Worm (Caenorhabditis elegans): ENCODE data around the gene folt-2.

folt-2 gene

DNA sequence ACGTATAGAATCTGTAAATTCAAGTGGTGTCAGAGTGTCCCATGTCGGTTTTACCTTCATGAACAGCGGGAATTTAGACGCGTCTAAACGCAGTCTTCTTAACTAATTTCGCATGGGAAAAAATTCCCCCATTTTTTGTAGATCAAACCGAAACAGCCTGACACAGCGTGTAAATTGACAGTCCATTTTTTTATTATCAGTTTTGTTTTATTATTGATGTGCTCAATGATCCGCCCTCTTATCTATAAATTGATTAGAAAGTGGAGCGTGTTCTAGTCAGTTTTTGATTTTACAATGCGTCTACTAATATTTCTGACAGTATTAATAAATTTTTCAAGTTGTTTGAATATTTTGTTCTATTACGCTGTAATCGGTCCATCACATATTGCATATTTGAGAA is 26.3 kb downstream of the folt-2 start, which contains the start of gene ugt-53:
TSS of gene ugt-53 (plus strand) at position 273 of the 400 bp plus-strand sequence.
- TF ChIP-seq mab-5 (tag; optimal IDR thresholded peaks at IDR 0.05) (no peak), fos-1 (tag; optimal IDR thresholded peaks at IDR 0.05) (peak; percentile 36)

DNA sequence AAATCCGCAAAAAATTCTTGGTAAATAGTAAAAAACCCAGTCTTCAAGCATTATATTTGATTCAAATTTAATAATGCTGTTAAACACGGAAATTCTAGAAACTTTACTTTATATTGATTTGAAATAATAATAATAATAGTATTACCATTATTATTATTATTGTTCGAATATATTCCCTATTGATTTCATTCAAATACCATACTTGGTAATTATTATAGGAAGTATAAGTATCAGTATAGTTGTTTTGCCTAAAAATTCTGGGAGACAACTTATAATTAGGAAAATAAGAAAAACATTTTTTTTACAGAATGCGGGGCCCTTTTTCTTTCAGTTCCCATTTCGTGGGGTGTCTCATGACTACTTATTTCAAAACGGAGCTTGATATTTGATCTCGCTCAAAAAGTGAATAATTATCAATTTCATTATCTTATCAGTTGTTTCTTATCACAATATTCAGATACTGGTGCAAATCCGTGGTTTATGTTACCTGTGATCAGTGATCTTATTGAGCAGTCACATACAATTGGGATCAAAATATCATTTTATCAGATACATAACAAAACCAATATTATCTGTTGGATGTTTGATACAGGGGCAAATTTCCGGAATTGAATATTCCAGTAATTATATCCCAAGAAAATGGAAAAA is 27.0 kb downstream of the folt-2 start, which contains the start of gene srj-49:
TSS of gene srj-49 (minus strand) at position 51 of the 648 bp plus-strand sequence.
- TF ChIP-seq fos-1 (tag; optimal IDR thresholded peaks at IDR 0.05): peak; percentile 65
- TF ChIP-seq sma-9 (GFP tag; optimal IDR thresholded peaks at IDR 0.05): peak; percentile 51
- TF ChIP-seq sma-9 (tag; optimal IDR thresholded peaks at IDR 0.05): no peak
- TF ChIP-seq unc-62 (GFP tag; optimal IDR thresholded peaks at IDR 0.05): no peak
- no peak for TF ChIP-seq nhr-6 (tag; optimal IDR thresholded peaks at IDR 0.05)
- TF ChIP-seq nhr-12 (tag; optimal IDR thresholded peaks at IDR 0.05): no peak
- TF ChIP-seq crh-2 (tag; optimal IDR thresholded peaks at IDR 0.05): no peak
- no peak for TF ChIP-seq lin-39 (tag; optimal IDR thresholded peaks at IDR 0.05)
- TF ChIP-seq lsy-2 (tag; optimal IDR thresholded peaks at IDR 0.05): no peak

- TF ChIP-seq sma-3 (GFP tag; optimal IDR thresholded peaks at IDR 0.05): no peak
- no peak for TF ChIP-seq ZK546.5 (tag; optimal IDR thresholded peaks at IDR 0.05)
- no peak for TF ChIP-seq aly-2 (tag; optimal IDR thresholded peaks at IDR 0.05)
- no peak for TF ChIP-seq skn-1 (tag; optimal IDR thresholded peaks at IDR 0.05)
- no peak for TF ChIP-seq sem-4 (tag; optimal IDR thresholded peaks at IDR 0.05)
- no peak for TF ChIP-seq snpc-4 (tag; optimal IDR thresholded peaks at IDR 0.05)
- TF ChIP-seq fos-1 (tag; optimal IDR thresholded peaks at IDR 0.05): no peak
- TF ChIP-seq nhr-25 (tag; optimal IDR thresholded peaks at IDR 0.05): no peak
- TF ChIP-seq nhr-10 (tag; optimal IDR thresholded peaks at IDR 0.05): no peak
- TF ChIP-seq elt-3 (tag; optimal IDR thresholded peaks at IDR 0.05): no peak
- no peak for TF ChIP-seq ztf-11 (tag; optimal IDR thresholded peaks at IDR 0.05)
- TF ChIP-seq gmeb-1 (tag; optimal IDR thresholded peaks at IDR 0.05): no peak
These were observed 29.6 kb downstream of the folt-2 start, which contains the start of gene srj-44 for ce11 chrV:2845771-2846170. Gene srj-44 (minus strand): TSS chrV:2845871.

- no peak for TF ChIP-seq aly-2 (tag; optimal IDR thresholded peaks at IDR 0.05)
- TF ChIP-seq nhr-237 (tag; optimal IDR thresholded peaks at IDR 0.05): no peak
- no peak for TF ChIP-seq nhr-129 (tag; optimal IDR thresholded peaks at IDR 0.05)
- no peak for TF ChIP-seq F13H6.1 (tag; optimal IDR thresholded peaks at IDR 0.05)
- TF ChIP-seq nhr-12 (tag; optimal IDR thresholded peaks at IDR 0.05): no peak
- no peak for TF ChIP-seq gmeb-1 (tag; optimal IDR thresholded peaks at IDR 0.05)
- no peak for TF ChIP-seq unc-62 (GFP tag; optimal IDR thresholded peaks at IDR 0.05)
- TF ChIP-seq ztf-1 (GFP tag; conservative IDR thresholded peaks at IDR 0.05): no peak
- TF ChIP-seq ama-1 (optimal IDR thresholded peaks at IDR 0.05): no peak
- no peak for TF ChIP-seq sem-4 (tag; optimal IDR thresholded peaks at IDR 0.05)
- no peak for TF ChIP-seq crh-2 (tag; optimal IDR thresholded peaks at IDR 0.05)
- no peak for TF ChIP-seq C34F6.9 (tag; optimal IDR thresholded peaks at IDR 0.05)
- TF ChIP-seq elt-1 (tag; optimal IDR thresholded peaks at IDR 0.05): no peak
- TF ChIP-seq unc-39 (tag; optimal IDR thresholded peaks at IDR 0.05): no peak
- no peak for TF ChIP-seq egl-27 (tag; optimal IDR thresholded peaks at IDR 0.05)
These were observed 38.9 kb downstream of the folt-2 start, which contains the start of gene srj-45 for ce11 chrV:2836501-2836900. Gene srj-45 (minus strand): TSS chrV:2836601.

- TF ChIP-seq gmeb-1 (tag; optimal IDR thresholded peaks at IDR 0.05): no peak
- TF ChIP-seq nhr-12 (tag; optimal IDR thresholded peaks at IDR 0.05): no peak
- no peak for TF ChIP-seq nhr-129 (tag; optimal IDR thresholded peaks at IDR 0.05)
- no peak for TF ChIP-seq aly-2 (tag; optimal IDR thresholded peaks at IDR 0.05)
These were observed 42.7 kb downstream of the folt-2 start, which contains the start of gene srj-50 for ce11 chrV:2832666-2833065. Gene srj-50 (plus strand): TSS chrV:2832966.

DNA sequence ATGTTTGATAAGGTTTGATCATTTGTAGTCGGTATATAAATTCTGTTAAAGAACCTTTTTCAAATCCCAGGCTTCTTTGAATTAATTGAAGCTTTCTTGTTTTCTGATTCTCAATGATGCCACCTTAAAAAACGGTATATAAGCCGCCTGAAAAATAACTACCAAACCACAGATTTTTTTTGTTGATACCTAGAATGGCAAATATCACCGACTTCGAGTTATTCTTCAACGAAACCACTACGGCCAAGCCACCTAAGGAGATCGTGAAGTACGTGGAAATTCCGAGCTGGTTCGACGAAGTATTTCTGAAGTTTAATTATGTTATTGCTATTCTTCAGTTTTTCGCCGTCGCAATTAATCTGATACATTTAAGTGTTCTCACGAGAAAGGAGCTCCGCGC is 44.6 kb downstream of the folt-2 start, which contains the start of gene srw-2:
TSS of gene srw-2 (plus strand) at position 62 of the 400 bp plus-strand sequence.
- TF ChIP-seq egl-27 (tag; optimal IDR thresholded peaks at IDR 0.05): no peak
- no peak for TF ChIP-seq nhr-129 (tag; optimal IDR thresholded peaks at IDR 0.05)
- no peak for TF ChIP-seq ama-1 (optimal IDR thresholded peaks at IDR 0.05)
- TF ChIP-seq nhr-237 (tag; optimal IDR thresholded peaks at IDR 0.05): no peak
- no peak for TF ChIP-seq sem-4 (tag; optimal IDR thresholded peaks at IDR 0.05)

Measured in whole organism, L2 larva.